Worm (Caenorhabditis elegans): ENCODE data around the gene B0303.4.

Gene B0303.4

DNA sequence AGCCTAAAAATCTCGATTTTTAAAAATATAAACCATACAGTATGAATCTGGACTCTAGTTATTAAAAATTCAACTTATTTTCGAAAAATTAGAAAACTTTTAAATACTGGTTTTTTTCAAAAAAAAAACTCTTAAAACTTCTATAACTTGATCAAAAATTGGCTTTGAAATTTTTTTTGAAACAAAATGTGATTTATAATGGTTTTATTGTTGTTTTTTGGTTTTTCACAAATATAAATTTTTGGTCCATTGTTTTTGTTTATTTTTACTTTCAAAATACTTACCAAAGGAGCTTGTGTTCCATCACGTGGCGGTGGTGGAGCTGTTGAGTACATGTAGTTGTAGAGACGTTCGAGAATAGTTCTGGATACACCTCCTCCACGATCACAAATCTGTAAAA is 48.6 kb downstream of the B0303.4 start:
- no peak for TF ChIP-seq nhr-2 (tag; optimal IDR thresholded peaks at IDR 0.05)
- TF ChIP-seq lin-13 (tag; optimal IDR thresholded peaks at IDR 0.05) = no peak
- TF ChIP-seq cnd-1 (tag; optimal IDR thresholded peaks at IDR 0.05) = no peak
- no peak for TF ChIP-seq lin-32 (GFP tag; optimal IDR thresholded peaks at IDR 0.05)
- TF ChIP-seq unc-62 (GFP tag; optimal IDR thresholded peaks at IDR 0.05) = no peak
- no peak for TF ChIP-seq sptf-1 (tag; optimal IDR thresholded peaks at IDR 0.05)

DNA sequence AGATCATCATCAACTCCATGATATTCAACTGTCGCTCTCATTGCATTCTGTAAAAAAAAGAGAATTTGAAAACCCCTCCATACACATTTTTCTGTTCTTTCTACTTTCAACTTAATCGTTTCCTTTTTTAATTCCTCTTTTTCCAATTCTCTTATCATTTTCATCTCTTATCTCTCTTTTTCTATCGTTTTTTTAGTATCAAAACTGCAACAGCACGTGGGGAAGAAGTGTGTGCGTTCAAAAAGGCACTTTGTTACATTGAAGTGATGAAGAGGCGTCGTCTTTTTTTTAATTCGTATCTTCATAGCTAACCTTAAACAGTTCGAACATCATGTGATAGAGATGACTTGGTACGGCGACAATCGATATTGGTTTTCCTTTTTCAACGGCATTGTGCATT is 49.5 kb downstream of the B0303.4 start:
- TF ChIP-seq cnd-1 (tag; optimal IDR thresholded peaks at IDR 0.05) (no peak), sem-2 (GFP tag; optimal IDR thresholded peaks at IDR 0.05) (no peak)

DNA sequence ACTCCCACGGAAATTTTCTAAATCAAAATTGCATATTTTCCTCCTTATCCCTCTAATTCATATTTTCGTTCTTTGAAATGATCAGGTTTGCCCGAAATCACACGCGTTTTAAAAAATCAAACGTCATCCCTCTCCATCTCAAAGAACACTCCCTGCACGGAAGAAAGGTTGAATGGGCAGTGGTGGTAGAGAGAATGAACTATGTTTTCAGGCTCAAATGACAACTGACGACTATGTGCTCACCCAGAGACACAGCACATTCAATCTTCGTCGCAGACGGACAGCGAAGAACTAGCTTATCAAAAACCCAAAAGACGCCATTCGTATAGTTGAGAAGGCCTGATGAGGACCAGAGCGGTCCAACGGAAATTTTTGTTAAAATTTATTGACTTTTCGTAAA is 50.1 kb downstream of the B0303.4 start:
- no peak for TF ChIP-seq ceh-43 (GFP tag; optimal IDR thresholded peaks at IDR 0.05)
- no peak for TF ChIP-seq nhr-2 (tag; optimal IDR thresholded peaks at IDR 0.05)
- TF ChIP-seq unc-120 (tag; optimal IDR thresholded peaks at IDR 0.05; ENCODE audit: poor library complexity, severe bottlenecking) = peak; percentile 2

DNA sequence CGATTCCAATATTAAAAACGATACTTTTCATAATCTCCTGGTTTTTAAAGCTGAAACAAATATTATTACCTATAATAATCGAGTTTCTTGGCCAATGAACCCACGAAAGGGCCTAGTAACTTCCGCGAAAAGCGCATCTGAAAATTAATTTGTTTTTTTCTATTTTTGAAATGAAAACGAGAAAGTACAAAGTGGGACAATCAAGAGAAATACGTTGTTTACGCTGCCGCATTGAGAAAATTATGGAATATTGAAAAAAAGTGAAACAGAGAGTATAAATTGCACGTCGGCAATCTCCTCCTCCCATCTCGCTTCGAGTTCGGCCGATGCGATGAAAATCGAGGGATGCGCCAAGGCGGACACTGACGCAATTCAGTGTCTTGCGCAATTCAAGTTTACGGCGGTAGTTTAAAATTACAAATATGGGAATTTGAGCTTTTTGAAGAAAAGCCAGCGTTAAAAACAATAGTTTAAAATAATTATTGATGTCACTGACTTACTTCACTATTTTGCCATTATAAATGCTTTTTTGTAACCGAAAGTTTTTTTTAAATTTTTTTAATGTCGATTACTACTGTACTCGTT is 51.7 kb downstream of the B0303.4 start, which contains the start of gene pdhk-2:
Gene pdhk-2 (minus strand): TSS at position 137 of the 585 bp plus-strand sequence.
- TF ChIP-seq nhr-12 (tag; optimal IDR thresholded peaks at IDR 0.05) = no peak
- TF ChIP-seq zip-8 (tag; optimal IDR thresholded peaks at IDR 0.05) = peak; percentile 82
- TF ChIP-seq lsy-2 (tag; optimal IDR thresholded peaks at IDR 0.05) = peak; percentile 85
- no peak for TF ChIP-seq unc-39 (tag; optimal IDR thresholded peaks at IDR 0.05)
- TF ChIP-seq drap-1 (GFP tag; optimal IDR thresholded peaks at IDR 0.05) = peak; percentile 76
- peak; percentile 31 for TF ChIP-seq bed-3 (GFP tag; optimal IDR thresholded peaks at IDR 0.05)
- TF ChIP-seq blmp-1 (tag; optimal IDR thresholded peaks at IDR 0.05) = no peak
- no peak for TF ChIP-seq sem-2 (GFP tag; optimal IDR thresholded peaks at IDR 0.05)
- peak; percentile 86 for TF ChIP-seq sptf-1 (tag; optimal IDR thresholded peaks at IDR 0.05)
- TF ChIP-seq lin-32 (GFP tag; optimal IDR thresholded peaks at IDR 0.05) = peak; percentile 4
- peak; percentile 80 for TF ChIP-seq nhr-237 (tag; optimal IDR thresholded peaks at IDR 0.05)
- TF ChIP-seq ceh-83 (GFP tag; optimal IDR thresholded peaks at IDR 0.05) = peak; percentile 72
- no peak for TF ChIP-seq nhr-28 (tag; optimal IDR thresholded peaks at IDR 0.05)
- TF ChIP-seq mls-2 (tag; optimal IDR thresholded peaks at IDR 0.05) = peak; percentile 81
- peak; percentile 87 for TF ChIP-seq lin-13 (tag; optimal IDR thresholded peaks at IDR 0.05)
- no peak for TF ChIP-seq ztf-11 (tag; optimal IDR thresholded peaks at IDR 0.05)
- peak; percentile 58 for TF ChIP-seq elt-1 (tag; optimal IDR thresholded peaks at IDR 0.05; ENCODE audit: borderline replicate concordance, insufficient read depth)
- peak; percentile 90 for TF ChIP-seq mep-1 (tag; optimal IDR thresholded peaks at IDR 0.05)
- TF ChIP-seq flh-1 (GFP tag; optimal IDR thresholded peaks at IDR 0.05) = peak; percentile 4
- peak; percentile 78 for TF ChIP-seq ces-1 (GFP tag; optimal IDR thresholded peaks at IDR 0.05)
- TF ChIP-seq nhr-76 (tag; optimal IDR thresholded peaks at IDR 0.05) = no peak
- peak; percentile 76 for TF ChIP-seq pha-4 (tag; optimal IDR thresholded peaks at IDR 0.05)
- peak; percentile 90 for TF ChIP-seq unc-120 (tag; optimal IDR thresholded peaks at IDR 0.05; ENCODE audit: poor library complexity, severe bottlenecking)
- no peak for TF ChIP-seq elt-3 (tag; optimal IDR thresholded peaks at IDR 0.05)
- peak; percentile 57 for TF ChIP-seq unc-62 (GFP tag; optimal IDR thresholded peaks at IDR 0.05)
- no peak for TF ChIP-seq nhr-2 (tag; optimal IDR thresholded peaks at IDR 0.05)
- TF ChIP-seq tbx-8 (GFP tag; optimal IDR thresholded peaks at IDR 0.05) = no peak
- TF ChIP-seq hlh-1 (tag; optimal IDR thresholded peaks at IDR 0.05) = peak; percentile 54
- TF ChIP-seq mab-5 (tag; optimal IDR thresholded peaks at IDR 0.05) = no peak
- TF ChIP-seq ceh-43 (GFP tag; optimal IDR thresholded peaks at IDR 0.05) = peak; percentile 71
- no peak for TF ChIP-seq snpc-4 (tag; optimal IDR thresholded peaks at IDR 0.05)
- TF ChIP-seq cnd-1 (tag; optimal IDR thresholded peaks at IDR 0.05) = peak; percentile 64
- TF ChIP-seq ceh-39 (tag; optimal IDR thresholded peaks at IDR 0.05) = peak; percentile 67
- peak; percentile 78 for TF ChIP-seq M03D4.4 (tag; optimal IDR thresholded peaks at IDR 0.05)
- TF ChIP-seq ham-2 (GFP tag; optimal IDR thresholded peaks at IDR 0.05) = peak; percentile 39

All from whole organism, mixed stage, embryonic.